Worm (Caenorhabditis elegans): ENCODE results near the gene ZK377.15.
A peak's percentile ranks its signal among the peaks of the same experiment; 100 is the strongest.

Gene ZK377.15

DNA sequence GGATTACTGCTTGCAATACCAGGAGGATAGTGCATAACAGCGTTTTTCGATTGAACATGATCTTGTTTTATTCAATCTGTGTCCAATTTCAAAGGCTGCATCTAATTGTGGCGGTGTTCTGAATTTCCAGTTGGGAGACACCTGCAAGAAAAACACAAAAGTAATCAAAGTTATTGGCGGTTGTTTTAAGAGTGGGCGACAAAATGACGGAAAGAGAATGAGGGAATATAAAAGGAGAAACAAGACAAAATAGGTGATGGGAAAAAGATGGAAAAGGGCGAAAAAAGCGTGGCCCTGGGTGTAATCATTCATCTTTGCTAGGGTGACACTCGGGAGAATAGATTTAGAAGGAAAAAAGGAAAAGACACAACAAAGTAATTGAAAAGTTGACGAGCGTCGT lies at the start of gene ZK377.15, which contains the start of gene sax-3:
Gene ZK377.15 (minus strand): TSS at position 101 of the 400 bp plus-strand sequence.
Gene sax-3 (minus strand): TSS at position 143 of the 400 bp plus-strand sequence.
- TF ChIP-seq aly-2 (tag; optimal IDR thresholded peaks at IDR 0.05) (no peak), nhr-237 (tag; optimal IDR thresholded peaks at IDR 0.05) (no peak), nhr-76 (tag; optimal IDR thresholded peaks at IDR 0.05) (no peak), cey-2 (tag; optimal IDR thresholded peaks at IDR 0.05; ENCODE audit: borderline replicate concordance, insufficient read depth) (no peak), lin-38 (GFP tag; IDR thresholded peaks at IDR 0.05) (no peak), madf-5 (GFP tag; IDR thresholded peaks at IDR 0.05) (no peak), Y75B8A.6 (GFP tag; IDR thresholded peaks at IDR 0.05) (no peak), nhr-28 (tag; optimal IDR thresholded peaks at IDR 0.05) (no peak), spr-3 (GFP tag; optimal IDR thresholded peaks at IDR 0.05) (no peak), ztf-7 (tag; optimal IDR thresholded peaks at IDR 0.05) (no peak), nhr-41 (GFP tag; IDR thresholded peaks at IDR 0.05) (no peak), spr-1 (tag; optimal IDR thresholded peaks at IDR 0.05) (no peak), daf-19 (GFP tag; conservative IDR thresholded peaks at IDR 0.05) (no peak), nhr-10 (tag; optimal IDR thresholded peaks at IDR 0.05) (no peak), ceh-44 (GFP tag; IDR thresholded peaks at IDR 0.05) (no peak), ceh-62 (tag; optimal IDR thresholded peaks at IDR 0.05) (no peak), dpl-1 (GFP tag; optimal IDR thresholded peaks at IDR 0.05) (no peak), lin-13 (GFP tag; optimal IDR thresholded peaks at IDR 0.05) (no peak), jun-1 (tag; optimal IDR thresholded peaks at IDR 0.05) (no peak)

DNA sequence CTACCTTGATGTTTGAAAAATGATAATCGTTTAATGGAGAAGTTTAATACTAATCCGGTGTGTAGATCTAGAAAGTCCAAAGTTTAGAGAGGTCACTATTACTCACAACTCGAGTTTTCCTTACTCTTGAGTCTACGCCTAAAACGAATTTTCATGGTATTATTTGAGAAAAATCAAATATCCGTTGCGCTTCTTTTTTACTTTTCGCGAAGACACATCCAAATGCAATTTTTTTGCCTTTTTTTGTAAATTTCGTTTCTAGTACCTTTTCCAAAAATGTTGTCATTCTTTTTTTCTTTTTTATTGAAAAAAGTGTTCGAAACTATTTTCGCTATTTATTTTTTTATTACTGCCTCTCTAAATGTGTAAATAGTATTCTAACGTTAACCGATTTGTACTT lies 48.0 kb upstream of the ZK377.15 start:
- TF ChIP-seq daf-16 (GFP tag; optimal IDR thresholded peaks at IDR 0.05): no peak
- TF ChIP-seq daf-16 (tag; optimal IDR thresholded peaks at IDR 0.05): no peak
- no peak for TF ChIP-seq madf-9 (GFP tag; conservative IDR thresholded peaks at IDR 0.05)
- TF ChIP-seq fkh-10 (GFP tag; optimal IDR thresholded peaks at IDR 0.05): peak; percentile 85
- no peak for TF ChIP-seq saeg-2 (GFP tag; IDR thresholded peaks at IDR 0.05)
- no peak for TF ChIP-seq lin-29 (GFP tag; IDR thresholded peaks at IDR 0.05)
- TF ChIP-seq zag-1 (tag; optimal IDR thresholded peaks at IDR 0.05): no peak
- TF ChIP-seq ZK546.5 (tag; optimal IDR thresholded peaks at IDR 0.05): no peak
- peak in 1 of 2 experiments; percentile 56 for TF ChIP-seq unc-62 (GFP tag; optimal IDR thresholded peaks at IDR 0.05 in 1 of 2)
- TF ChIP-seq unc-62 (tag; optimal IDR thresholded peaks at IDR 0.05): no peak
- TF ChIP-seq hmg-1.1 (GFP tag; IDR thresholded peaks at IDR 0.05): no peak

DNA sequence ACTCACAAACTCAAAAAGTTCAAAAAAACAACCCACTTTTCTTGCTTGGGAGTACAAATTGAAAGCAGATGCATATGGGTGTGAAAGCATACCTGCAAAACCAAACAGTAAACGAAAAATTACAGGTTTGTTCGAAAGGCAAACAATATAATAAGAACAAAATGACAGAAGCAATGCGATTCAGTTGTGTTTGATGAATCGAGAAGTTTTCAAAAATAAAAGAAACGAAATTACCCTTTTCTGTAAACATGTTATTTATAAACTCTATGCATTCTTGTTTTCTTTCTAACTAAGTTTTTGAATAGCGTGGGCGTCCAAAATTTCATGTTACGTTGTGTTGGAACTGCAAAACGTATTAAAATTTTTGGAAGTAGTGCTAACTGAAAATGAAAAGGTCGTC lies 43.2 kb upstream of the ZK377.15 start, which contains the start of gene sox-4:
Gene sox-4 (minus strand): TSS at position 101 of the 400 bp plus-strand sequence.
- TF ChIP-seq hif-1 (tag; optimal IDR thresholded peaks at IDR 0.05): no peak
- no peak for TF ChIP-seq ceh-44 (GFP tag; IDR thresholded peaks at IDR 0.05)
- TF ChIP-seq tra-1 (GFP tag; IDR thresholded peaks at IDR 0.05): no peak
- no peak for TF ChIP-seq mxl-2 (GFP tag; conservative IDR thresholded peaks at IDR 0.05)
- TF ChIP-seq fos-1 (tag; optimal IDR thresholded peaks at IDR 0.05): no peak
- no peak for TF ChIP-seq lir-3 (tag; optimal IDR thresholded peaks at IDR 0.05)
- no peak for TF ChIP-seq ceh-20 (GFP tag; IDR thresholded peaks at IDR 0.05)
- no peak for TF ChIP-seq nhr-6 (tag; optimal IDR thresholded peaks at IDR 0.05)
- TF ChIP-seq unc-130 (GFP tag; optimal IDR thresholded peaks at IDR 0.05): no peak
- no peak for TF ChIP-seq spr-3 (GFP tag; optimal IDR thresholded peaks at IDR 0.05)
- TF ChIP-seq pha-4 (GFP tag; IDR thresholded peaks at IDR 0.05): no peak
- no peak for TF ChIP-seq pha-4 (tag; optimal IDR thresholded peaks at IDR 0.05)

Measured in whole organism, L4 larva.